Worm (Caenorhabditis elegans) whole organism, midembryonic: Measurements from ENCODE around the gene Y62E10A.24.

Experiments used
- T22C8.4 ChIP-seq: fragments of 200-800 bp; sonication (Bioruptor generic); IDR thresholded peaks from 2 replicates; pipeline ENCODE4 v1.3.6; 2022; ENCODE audit warnings: missing genetic modification characterization, missing compliant biosample characterization
- cog-1 ChIP-seq: sonication (generic microtip); optimal IDR thresholded peaks from 2 replicates; lab custom pipeline; 2016; ENCODE audit warnings: missing genetic modification characterization, missing compliant biosample characterization
- flt-1 ChIP-seq: fragments of 200-800 bp; sonication (Bioruptor generic); IDR thresholded peaks from 2 replicates; pipeline ENCODE4 v1.3.6; 2022; ENCODE audit warnings: missing genetic modification characterization, missing compliant biosample characterization
- klf-2 ChIP-seq: fragments of 200-800 bp; sonication (Bioruptor generic); conservative IDR thresholded peaks from 2 replicates; pipeline ENCODE4 v1.3.6; 2022; ENCODE audit warnings: missing genetic modification reagents, missing genetic modification characterization, missing compliant biosample characterization
- med-1 ChIP-seq: sonication (generic microtip); optimal IDR thresholded peaks from 2 replicates; lab custom pipeline; 2017; ENCODE audit warnings: missing genetic modification characterization, mild to moderate bottlenecking, missing compliant biosample characterization, antibody characterized with exemption, missing genetic modification reagents; ENCODE audit not compliant: insufficient read depth
- ref-1 ChIP-seq: fragments of 200-800 bp; sonication (Bioruptor generic); conservative IDR thresholded peaks from 2 replicates; pipeline ENCODE4 v1.3.6; 2022; ENCODE audit warnings: missing genetic modification reagents, missing genetic modification characterization, missing compliant biosample characterization
- tab-1 ChIP-seq: fragments of 200-800 bp; sonication (Bioruptor generic); IDR thresholded peaks from 2 replicates; pipeline ENCODE4 v1.3.6; 2022; ENCODE audit warnings: missing genetic modification characterization, missing compliant biosample characterization
- ztf-23 ChIP-seq: fragments of 200-800 bp; sonication (Bioruptor generic); IDR thresholded peaks from 2 replicates; pipeline ENCODE4 v1.3.6; 2022; ENCODE audit warnings: missing genetic modification reagents, missing genetic modification characterization, missing compliant biosample characterization
- ztf-29 ChIP-seq: fragments of 200-800 bp; sonication (Bioruptor generic); IDR thresholded peaks from 2 replicates; pipeline ENCODE4 v1.3.6; 2022; ENCODE audit warnings: missing genetic modification reagents, missing genetic modification characterization, missing compliant biosample characterization

Gene Y62E10A.24

ce11 chrIV:13388779-13389178 is 18.3 kb downstream of the Y62E10A.24 start:
- TF ChIP-seq med-1 (no peak), klf-2 (GFP tag; lab: Robert Waterston, UW) (no peak), ztf-29 (no peak), flt-1 (no peak), T22C8.4 (GFP tag; lab: Robert Waterston, UW) (no peak), tab-1 (no peak), ref-1 (GFP tag; lab: Robert Waterston, UW) (no peak), cog-1 (tag; lab: Kevin White, UChicago) (no peak), ztf-23 (GFP tag; lab: Robert Waterston, UW) (no peak)

- TF ChIP-seq med-1, result no peak
- no peak for TF ChIP-seq tab-1
- TF ChIP-seq T22C8.4 (GFP tag; lab: Robert Waterston, UW), result no peak
- no peak for TF ChIP-seq ztf-29
- TF ChIP-seq klf-2 (GFP tag; lab: Robert Waterston, UW), result no peak
- TF ChIP-seq flt-1, result no peak
- TF ChIP-seq cog-1 (tag; lab: Kevin White, UChicago), result no peak
- no peak for TF ChIP-seq ref-1 (GFP tag; lab: Robert Waterston, UW)
- TF ChIP-seq ztf-23 (GFP tag; lab: Robert Waterston, UW), result no peak
These were observed 18.7 kb downstream of the Y62E10A.24 start for ce11 chrIV:13389237-13389636.

ce11 chrIV:13390770-13391169 is 20.3 kb downstream of the Y62E10A.24 start:
- TF ChIP-seq cog-1 (tag; lab: Kevin White, UChicago), result no peak

DNA sequence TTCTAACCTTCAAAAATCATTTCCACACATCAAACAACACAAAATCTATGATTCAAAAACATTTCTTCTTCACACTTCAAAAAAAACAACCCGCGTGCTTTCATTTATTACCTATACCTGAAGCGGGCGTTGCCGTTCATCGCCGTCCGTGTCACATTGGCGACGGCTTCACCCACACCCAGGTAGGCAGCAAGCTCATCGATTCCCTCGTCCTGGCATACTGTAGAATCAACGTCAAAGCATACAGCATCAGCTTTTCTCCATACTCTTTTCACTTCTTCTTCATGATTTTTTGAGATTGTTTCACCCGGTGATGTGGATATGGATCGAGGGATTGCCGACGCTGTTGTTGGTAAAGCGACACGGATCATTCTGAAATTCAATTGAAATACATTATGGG is 21.7 kb downstream of the Y62E10A.24 start:
- TF ChIP-seq cog-1 (tag; lab: Kevin White, UChicago) (no peak), klf-2 (GFP tag; lab: Robert Waterston, UW) (no peak), ref-1 (GFP tag; lab: Robert Waterston, UW) (no peak), flt-1 (no peak), tab-1 (no peak), ztf-23 (GFP tag; lab: Robert Waterston, UW) (no peak), T22C8.4 (GFP tag; lab: Robert Waterston, UW) (no peak), med-1 (no peak), ztf-29 (no peak)

ce11 chrIV:13393246-13393716 is 22.8 kb downstream of the Y62E10A.24 start:
- no peak for TF ChIP-seq med-1
- TF ChIP-seq ref-1 (GFP tag; lab: Robert Waterston, UW), result no peak
- no peak for TF ChIP-seq klf-2 (GFP tag; lab: Robert Waterston, UW)
- no peak for TF ChIP-seq flt-1
- TF ChIP-seq tab-1, result no peak
- TF ChIP-seq cog-1 (tag; lab: Kevin White, UChicago), result no peak

DNA sequence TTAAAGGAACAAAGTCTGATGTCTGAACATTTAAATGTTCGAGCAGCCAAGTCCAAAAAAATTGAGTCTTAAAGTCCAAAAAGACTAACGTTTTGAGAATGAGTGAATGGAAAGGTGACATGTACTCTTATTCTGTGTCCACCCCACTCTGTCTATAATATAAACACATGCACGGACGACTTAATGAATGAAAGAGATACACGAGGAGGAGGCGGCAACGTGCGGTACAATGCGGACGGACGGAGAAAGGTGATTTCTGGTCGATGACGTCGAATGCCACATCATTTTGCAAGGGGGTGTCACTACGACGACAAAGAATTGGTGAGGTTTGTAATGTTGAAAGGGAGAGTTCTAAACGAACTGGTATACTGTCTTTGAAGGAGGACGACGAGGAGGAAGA is 24.2 kb downstream of the Y62E10A.24 start:
- TF ChIP-seq ztf-29 (no peak), cog-1 (tag; lab: Kevin White, UChicago) (no peak), ref-1 (GFP tag; lab: Robert Waterston, UW) (no peak)

- TF ChIP-seq flt-1 (no peak), klf-2 (GFP tag; lab: Robert Waterston, UW) (no peak), ztf-23 (GFP tag; lab: Robert Waterston, UW) (0 out of 2 replicates have a peak, but pooled peaks have one; percentile 49), T22C8.4 (GFP tag; lab: Robert Waterston, UW) (no peak), ztf-29 (no peak), cog-1 (tag; lab: Kevin White, UChicago) (no peak), ref-1 (GFP tag; lab: Robert Waterston, UW) (no peak), tab-1 (no peak)
These were observed 24.7 kb downstream of the Y62E10A.24 start for ce11 chrIV:13395255-13395654.

DNA sequence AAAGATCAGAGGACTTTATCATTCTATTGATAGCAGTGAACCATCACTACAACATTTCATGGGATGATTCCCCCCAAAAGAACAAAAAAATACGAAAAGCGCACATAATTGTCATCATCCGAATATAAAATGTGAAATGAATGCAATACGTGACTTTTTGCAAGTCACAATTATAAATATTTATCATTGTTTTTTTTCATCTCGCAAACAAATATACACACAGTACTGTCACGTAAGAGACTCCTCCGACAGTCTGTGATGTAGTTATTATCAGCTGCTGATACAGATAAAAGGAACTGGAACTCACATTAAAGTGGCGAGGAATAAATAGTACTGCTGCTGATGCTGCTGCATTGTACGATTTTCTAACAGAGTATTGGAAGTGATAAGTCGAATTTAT is 25.9 kb downstream of the Y62E10A.24 start:
- TF ChIP-seq ref-1 (GFP tag; lab: Robert Waterston, UW) (no peak), med-1 (no peak), T22C8.4 (GFP tag; lab: Robert Waterston, UW) (no peak), ztf-23 (GFP tag; lab: Robert Waterston, UW) (no peak), ztf-29 (no peak), klf-2 (GFP tag; lab: Robert Waterston, UW) (no peak), tab-1 (no peak), cog-1 (tag; lab: Kevin White, UChicago) (no peak), flt-1 (no peak)

DNA sequence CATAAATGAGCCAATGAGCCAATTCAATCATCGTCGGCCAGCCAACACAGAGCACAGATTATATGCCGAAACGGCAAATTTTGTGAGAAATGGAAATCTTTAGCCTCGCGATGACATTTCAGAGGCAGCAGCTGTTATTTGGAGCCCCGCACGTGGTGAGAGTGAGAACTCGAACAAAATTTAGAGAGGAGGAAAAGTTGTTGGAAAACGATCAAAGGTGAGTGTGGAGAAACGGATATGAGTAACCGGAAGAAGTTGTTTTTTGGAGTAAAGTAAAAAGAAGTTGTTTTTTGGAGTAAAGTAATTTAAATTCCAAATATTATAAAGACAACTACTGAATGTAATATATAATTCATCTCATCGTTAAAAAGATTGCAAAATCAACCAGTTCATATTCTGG is 28.2 kb downstream of the Y62E10A.24 start, which contains the start of gene Y62E10A.13:
TSS of gene Y62E10A.13 (minus strand) at position 326 of the 400 bp plus-strand sequence.
- TF ChIP-seq flt-1, result no peak
- TF ChIP-seq T22C8.4 (GFP tag; lab: Robert Waterston, UW), result no peak
- no peak for TF ChIP-seq med-1

ce11 chrIV:13400456-13401364 is 30.2 kb downstream of the Y62E10A.24 start, which contains the start of the genes memi-2 and cyp-31A5:
TSS of gene memi-2 (minus strand) at chrIV:13400506.
TSS of gene cyp-31A5 (plus strand) at chrIV:13401289.
- TF ChIP-seq cog-1 (tag; lab: Kevin White, UChicago) (no peak), ztf-29 (no peak), ref-1 (GFP tag; lab: Robert Waterston, UW) (no peak), ztf-23 (GFP tag; lab: Robert Waterston, UW) (no peak), T22C8.4 (GFP tag; lab: Robert Waterston, UW) (no peak), tab-1 (no peak), flt-1 (no peak), klf-2 (GFP tag; lab: Robert Waterston, UW) (no peak), med-1 (no peak)
